Worm (Caenorhabditis elegans): Measurements from ENCODE around the gene sre-6.

sre-6 gene

ce11 chrV:10715158-10716152 is 47.1 kb downstream of the sre-6 start (continued):
- TF ChIP-seq rnt-1 (tag; optimal IDR thresholded peaks at IDR 0.05) (peak; percentile 98), elt-2 (tag; optimal IDR thresholded peaks at IDR 0.05) (peak; percentile 29), Y116A8C.19 (tag; optimal IDR thresholded peaks at IDR 0.05; ENCODE audit: borderline replicate concordance) (no peak), F16B12.6 (tag; optimal IDR thresholded peaks at IDR 0.05) (peak; percentile 21), egl-27 (tag; optimal IDR thresholded peaks at IDR 0.05) (peak; percentile 60 to 78), fkh-10 (GFP tag; optimal IDR thresholded peaks at IDR 0.05) (peak; percentile 94), sup-37 (GFP tag; optimal IDR thresholded peaks at IDR 0.05) (peak; percentile 82), swsn-7 (tag; optimal IDR thresholded peaks at IDR 0.05) (peak; percentile 90)

- TF ChIP-seq hpl-2 (GFP tag; optimal IDR thresholded peaks at IDR 0.05) = no peak
- peak in 1 of 2 experiments; percentile 2 for TF ChIP-seq lin-35 (GFP tag; optimal IDR thresholded peaks at IDR 0.05)
- no peak for TF ChIP-seq nhr-76 (tag; optimal IDR thresholded peaks at IDR 0.05)
- no peak for TF ChIP-seq egl-13 (tag; optimal IDR thresholded peaks at IDR 0.05)
- no peak for TF ChIP-seq C04F5.9 (tag; optimal IDR thresholded peaks at IDR 0.05)
- no peak for TF ChIP-seq nhr-77 (tag; optimal IDR thresholded peaks at IDR 0.05)
- TF ChIP-seq dpl-1 (GFP tag; optimal IDR thresholded peaks at IDR 0.05) = no peak
- TF ChIP-seq elt-3 (tag; optimal IDR thresholded peaks at IDR 0.05) = no peak
- TF ChIP-seq efl-1 (optimal IDR thresholded peaks at IDR 0.05) = no peak
- TF ChIP-seq efl-1 (GFP tag; optimal IDR thresholded peaks at IDR 0.05 in 1 of 2) = peak in 1 of 2 experiments; percentile 87
Measured at ce11 chrV:10714630-10715029, 48.0 kb downstream of the sre-6 start.

ce11 chrV:10713704-10714239 is 48.8 kb downstream of the sre-6 start:
- TF ChIP-seq aly-2 (tag; optimal IDR thresholded peaks at IDR 0.05) (peak; percentile 80), ceh-88 (GFP tag; IDR thresholded peaks at IDR 0.05) (no peak), efl-1 (optimal IDR thresholded peaks at IDR 0.05) (no peak), efl-1 (GFP tag; optimal IDR thresholded peaks at IDR 0.05 in 1 of 2) (peak in 1 of 2 experiments; percentile 90), nhr-76 (tag; optimal IDR thresholded peaks at IDR 0.05) (no peak), lin-35 (GFP tag; optimal IDR thresholded peaks at IDR 0.05) (no peak), hpl-2 (GFP tag; optimal IDR thresholded peaks at IDR 0.05) (no peak)

ce11 chrV:10712608-10712900 is 50.0 kb downstream of the sre-6 start:
- TF ChIP-seq fkh-10 (GFP tag; optimal IDR thresholded peaks at IDR 0.05) = no peak
- TF ChIP-seq efl-1 (optimal IDR thresholded peaks at IDR 0.05) = no peak
- peak in 1 of 2 experiments; percentile 84 for TF ChIP-seq efl-1 (GFP tag; optimal IDR thresholded peaks at IDR 0.05 in 1 of 2)

- TF ChIP-seq nhr-47 (tag; optimal IDR thresholded peaks at IDR 0.05) (no peak), aly-2 (tag; optimal IDR thresholded peaks at IDR 0.05) (peak; percentile 74), ces-1 (GFP tag; optimal IDR thresholded peaks at IDR 0.05) (no peak), fos-1 (tag; optimal IDR thresholded peaks at IDR 0.05) (no peak), skn-1 (tag; optimal IDR thresholded peaks at IDR 0.05) (no peak), isw-1 (GFP tag; IDR thresholded peaks at IDR 0.05) (no peak), aha-1 (tag; optimal IDR thresholded peaks at IDR 0.05) (no peak), zag-1 (tag; optimal IDR thresholded peaks at IDR 0.05) (no peak), sox-4 (tag; optimal IDR thresholded peaks at IDR 0.05) (peak; percentile 40), nhr-85 (tag) (peak; percentile 64), nhr-76 (tag; optimal IDR thresholded peaks at IDR 0.05) (no peak), jun-1 (tag; optimal IDR thresholded peaks at IDR 0.05) (peak; percentile 4), unc-98 (GFP tag; IDR thresholded peaks at IDR 0.05) (no peak), lin-13 (GFP tag; optimal IDR thresholded peaks at IDR 0.05) (no peak), vab-15 (tag; optimal IDR thresholded peaks at IDR 0.05) (no peak), mep-1 (tag; optimal IDR thresholded peaks at IDR 0.05) (peak; percentile 0), pax-3 (tag; optimal IDR thresholded peaks at IDR 0.05) (no peak), ets-5 (GFP tag; IDR thresholded peaks at IDR 0.05) (no peak), nhr-71 (tag; optimal IDR thresholded peaks at IDR 0.05) (peak; percentile 4), blmp-1 (tag; optimal IDR thresholded peaks at IDR 0.05) (peak; percentile 56), snu-23 (GFP tag; optimal IDR thresholded peaks at IDR 0.05) (peak; percentile 5), lsy-2 (tag; optimal IDR thresholded peaks at IDR 0.05) (peak in 1 of 2 experiments; percentile 40), lin-14 (GFP tag; optimal IDR thresholded peaks at IDR 0.05) (peak; percentile 39)
Measured at ce11 chrV:10711829-10712607, 50.6 kb downstream of the sre-6 start.
